Worm (Caenorhabditis elegans): ENCODE measurements around the gene catp-3.

Gene catp-3

ce11 chrV:8092385-8092784 lies 16.6 kb downstream of the catp-3 start, which contains the start of gene str-129:
Gene str-129, minus strand, starts transcription at chrV:8092485.
- TF ChIP-seq ceh-9 (tag; optimal IDR thresholded peaks at IDR 0.05) (no peak), ref-2 (tag; optimal IDR thresholded peaks at IDR 0.05) (no peak), odd-2 (tag; optimal IDR thresholded peaks at IDR 0.05) (no peak), sox-2 (GFP tag; IDR thresholded peaks at IDR 0.05) (no peak), elt-4 (tag; optimal IDR thresholded peaks at IDR 0.05) (no peak), nhr-232 (tag; optimal IDR thresholded peaks at IDR 0.05) (no peak), fkh-6 (tag; optimal IDR thresholded peaks at IDR 0.05) (no peak), che-1 (tag; optimal IDR thresholded peaks at IDR 0.05) (no peak), ceh-22 (tag; optimal IDR thresholded peaks at IDR 0.05) (no peak), rnt-1 (tag; optimal IDR thresholded peaks at IDR 0.05) (no peak), lin-11 (tag; optimal IDR thresholded peaks at IDR 0.05) (no peak), pat-9 (tag; optimal IDR thresholded peaks at IDR 0.05) (no peak), ceh-18 (tag; optimal IDR thresholded peaks at IDR 0.05) (no peak), hlh-8 (tag; optimal IDR thresholded peaks at IDR 0.05) (no peak), C38D4.7 (GFP tag; optimal IDR thresholded peaks at IDR 0.05) (no peak), hlh-30 (tag; optimal IDR thresholded peaks at IDR 0.05; ENCODE audit: insufficient read depth) (no peak), ceh-34 (tag; optimal IDR thresholded peaks at IDR 0.05) (no peak), ceh-45 (GFP tag; IDR thresholded peaks at IDR 0.05) (no peak)

ce11 chrV:8095378-8095777 lies 19.6 kb downstream of the catp-3 start, which contains the start of gene str-146:
Gene str-146, minus strand, starts transcription at chrV:8095478.
- no peak for TF ChIP-seq fkh-6 (tag; optimal IDR thresholded peaks at IDR 0.05)
- no peak for TF ChIP-seq hlh-15 (tag; optimal IDR thresholded peaks at IDR 0.05)
- TF ChIP-seq ceh-31 (tag; optimal IDR thresholded peaks at IDR 0.05) = no peak
- TF ChIP-seq ztf-16 (tag; optimal IDR thresholded peaks at IDR 0.05) = no peak
- TF ChIP-seq eyg-1 (tag; optimal IDR thresholded peaks at IDR 0.05) = no peak
- no peak for TF ChIP-seq sdc-2 (tag; optimal IDR thresholded peaks at IDR 0.05)
- no peak for TF ChIP-seq ets-4 (tag; optimal IDR thresholded peaks at IDR 0.05)
- no peak for TF ChIP-seq fax-1 (tag; optimal IDR thresholded peaks at IDR 0.05)
- TF ChIP-seq C08G9.2 (tag; optimal IDR thresholded peaks at IDR 0.05) = no peak
- no peak for TF ChIP-seq sox-2 (GFP tag; IDR thresholded peaks at IDR 0.05)
- TF ChIP-seq che-1 (tag; optimal IDR thresholded peaks at IDR 0.05) = no peak
- TF ChIP-seq unc-86 (tag; optimal IDR thresholded peaks at IDR 0.05) = no peak
- no peak for TF ChIP-seq ceh-19 (GFP tag; optimal IDR thresholded peaks at IDR 0.05)
- no peak for TF ChIP-seq elt-2 (tag; optimal IDR thresholded peaks at IDR 0.05)
- no peak for TF ChIP-seq pros-1 (tag; optimal IDR thresholded peaks at IDR 0.05)
- TF ChIP-seq ceh-30 (tag; optimal IDR thresholded peaks at IDR 0.05) = no peak
- no peak for TF ChIP-seq pat-9 (tag; optimal IDR thresholded peaks at IDR 0.05)
- TF ChIP-seq K09A11.1 (tag; optimal IDR thresholded peaks at IDR 0.05; ENCODE audit: insufficient read depth) = no peak
- TF ChIP-seq fkh-10 (GFP tag; optimal IDR thresholded peaks at IDR 0.05) = no peak

- no peak for TF ChIP-seq ceh-31 (tag; optimal IDR thresholded peaks at IDR 0.05)
- no peak for TF ChIP-seq hlh-13 (GFP tag; optimal IDR thresholded peaks at IDR 0.05)
- TF ChIP-seq ztf-16 (tag; optimal IDR thresholded peaks at IDR 0.05) = no peak
- TF ChIP-seq gmeb-2 (tag; optimal IDR thresholded peaks at IDR 0.05) = no peak
- TF ChIP-seq unc-3 (GFP tag; conservative IDR thresholded peaks at IDR 0.05) = no peak
- TF ChIP-seq unc-3 (tag; optimal IDR thresholded peaks at IDR 0.05) = no peak
- no peak for TF ChIP-seq pqm-1 (tag; optimal IDR thresholded peaks at IDR 0.05)
- TF ChIP-seq K09A11.1 (tag; optimal IDR thresholded peaks at IDR 0.05; ENCODE audit: insufficient read depth) = no peak
- TF ChIP-seq dmd-4 (tag; optimal IDR thresholded peaks at IDR 0.05; ENCODE audit: borderline replicate concordance) = no peak
- TF ChIP-seq sdc-2 (tag; optimal IDR thresholded peaks at IDR 0.05) = no peak
- no peak for TF ChIP-seq zip-5 (tag; optimal IDR thresholded peaks at IDR 0.05)
- no peak for TF ChIP-seq ceh-45 (GFP tag; IDR thresholded peaks at IDR 0.05)
- TF ChIP-seq ceh-9 (tag; optimal IDR thresholded peaks at IDR 0.05) = no peak
Observed at ce11 chrV:8098239-8098638, 22.4 kb downstream of the catp-3 start, which contains the start of gene str-145. Gene str-145, minus strand, starts transcription at chrV:8098339.
